Worm (Caenorhabditis elegans) whole organism, L2 larva: Measurements from ENCODE around the gene sru-37.

ENCODE experiments used
- C34F6.9 ChIP-seq: fragments of 150-350 bp; optimal IDR thresholded peaks from 2 replicates; lab custom pipeline; 2014; ENCODE audit warnings: missing biosample characterization, missing genetic modification characterization
- Y55F3AM.14 ChIP-seq: fragments of 200-800 bp; sonication (Bioruptor generic); optimal IDR thresholded peaks from 2 replicates; lab custom pipeline; 2018; ENCODE audit warnings: mild to moderate bottlenecking, missing genetic modification characterization, missing compliant biosample characterization
- ZK546.5 ChIP-seq: sonication (generic microtip); optimal IDR thresholded peaks from 2 replicates; lab custom pipeline; 2017; ENCODE audit warnings: missing biosample characterization, missing genetic modification characterization
- aly-2 ChIP-seq: fragments of 150-350 bp; optimal IDR thresholded peaks from 2 replicates; lab custom pipeline; 2014; ENCODE audit warnings: missing biosample characterization, missing genetic modification characterization
- ceh-16 ChIP-seq: fragments of 150-350 bp; optimal IDR thresholded peaks from 2 replicates; lab custom pipeline; 2014; ENCODE audit warnings: missing biosample characterization, missing genetic modification characterization
- ceh-82 ChIP-seq: fragments of 150-350 bp; optimal IDR thresholded peaks from 2 replicates; lab custom pipeline; 2014; ENCODE audit warnings: missing biosample characterization, missing genetic modification characterization
- crh-2 ChIP-seq: sonication (generic microtip); optimal IDR thresholded peaks from 2 replicates; lab custom pipeline; 2017; ENCODE audit warnings: missing biosample characterization, missing genetic modification characterization
- elt-1 ChIP-seq: fragments of 150-350 bp; optimal IDR thresholded peaks from 2 replicates; lab custom pipeline; 2014; ENCODE audit warnings: missing biosample characterization, missing genetic modification characterization
- elt-3 ChIP-seq: sonication (generic microtip); optimal IDR thresholded peaks from 2 replicates; lab custom pipeline; 2017; ENCODE audit warnings: missing biosample characterization, missing genetic modification characterization
- fos-1 ChIP-seq: fragments of 150-350 bp; optimal IDR thresholded peaks from 2 replicates; lab custom pipeline; 2014; ENCODE audit warnings: missing biosample characterization, missing genetic modification characterization
- lin-11 ChIP-seq: fragments of 150-350 bp; sonication (generic microtip); optimal IDR thresholded peaks from 2 replicates; lab custom pipeline; 2014; ENCODE audit warnings: missing biosample characterization, missing genetic modification characterization, inconsistent platforms, mixed read lengths
- lin-13 ChIP-seq: fragments of 150-350 bp; optimal IDR thresholded peaks from 2 replicates; lab custom pipeline; 2014; ENCODE audit warnings: missing biosample characterization, missing genetic modification reagents, missing genetic modification characterization
- lin-39 ChIP-seq: fragments of 150-350 bp; optimal IDR thresholded peaks from 2 replicates; lab custom pipeline; 2014; ENCODE audit warnings: missing biosample characterization, missing genetic modification reagents, missing genetic modification characterization
- mab-5 ChIP-seq: fragments of 150-350 bp; optimal IDR thresholded peaks from 2 replicates; lab custom pipeline; 2014; ENCODE audit warnings: missing biosample characterization, missing genetic modification characterization
- mbf-1 ChIP-seq: sonication (generic microtip); optimal IDR thresholded peaks from 2 replicates; lab custom pipeline; 2017; ENCODE audit warnings: missing biosample characterization, missing genetic modification characterization
- mdl-1 ChIP-seq, 2 experiments: fragments of 150-350 bp in 1 of 2; sonication (generic microtip) in 1 of 2; optimal IDR thresholded peaks; 2 replicates each; lab custom pipeline; 2017; ENCODE audit warnings: missing biosample characterization in 2 of 2, missing genetic modification characterization in 2 of 2
- nhr-10 ChIP-seq: sonication (generic microtip); optimal IDR thresholded peaks from 2 replicates; lab custom pipeline; 2017; ENCODE audit warnings: missing biosample characterization, missing genetic modification characterization
- nhr-12 ChIP-seq: fragments of 150-350 bp; optimal IDR thresholded peaks from 2 replicates; lab custom pipeline; 2014; ENCODE audit warnings: missing biosample characterization, missing genetic modification characterization
- nhr-21 ChIP-seq: fragments of 150-350 bp; optimal IDR thresholded peaks from 2 replicates; lab custom pipeline; 2014; ENCODE audit warnings: missing biosample characterization, missing genetic modification characterization
- nhr-23 ChIP-seq: fragments of 150-350 bp; optimal IDR thresholded peaks from 2 replicates; lab custom pipeline; 2014; ENCODE audit warnings: missing biosample characterization, missing genetic modification reagents, missing genetic modification characterization
- nhr-25 ChIP-seq: fragments of 150-350 bp; sonication (generic microtip); optimal IDR thresholded peaks from 3 replicates; lab custom pipeline; 2014; ENCODE audit warnings: missing biosample characterization, missing genetic modification characterization
- nhr-77 ChIP-seq: fragments of 150-350 bp; optimal IDR thresholded peaks from 2 replicates; lab custom pipeline; 2014; ENCODE audit warnings: missing biosample characterization, missing genetic modification characterization
- peb-1 ChIP-seq: fragments of 150-350 bp; optimal IDR thresholded peaks from 2 replicates; lab custom pipeline; 2014; ENCODE audit warnings: missing biosample characterization, missing genetic modification characterization
- sem-4 ChIP-seq: fragments of 150-350 bp; optimal IDR thresholded peaks from 2 replicates; lab custom pipeline; 2014; ENCODE audit warnings: missing biosample characterization, missing genetic modification reagents, missing genetic modification characterization
- skn-1 ChIP-seq: sonication (generic microtip); optimal IDR thresholded peaks from 2 replicates; lab custom pipeline; 2017; ENCODE audit warnings: missing biosample characterization, missing genetic modification characterization
- sma-9 ChIP-seq, 2 experiments: fragments of 150-350 bp in 1 of 2; sonication (generic microtip) in 1 of 2; optimal IDR thresholded peaks; 2 replicates each; lab custom pipeline; 2014 to 2016; ENCODE audit warnings: missing genetic modification characterization in 2 of 2, mild to moderate bottlenecking in 1 of 2, missing biosample characterization in 1 of 2, missing compliant biosample characterization in 1 of 2, missing genetic modification reagents in 1 of 2, moderate library complexity in 1 of 2
- snpc-4 ChIP-seq: fragments of 150-350 bp; optimal IDR thresholded peaks from 2 replicates; lab custom pipeline; 2014; ENCODE audit warnings: missing biosample characterization, missing genetic modification characterization
- unc-55 ChIP-seq: fragments of 150-350 bp; sonication (generic microtip); optimal IDR thresholded peaks from 3 replicates; lab custom pipeline; 2014; ENCODE audit warnings: missing biosample characterization, missing genetic modification reagents, missing genetic modification characterization
- unc-62 ChIP-seq: fragments of 150-350 bp; optimal IDR thresholded peaks from 2 replicates; lab custom pipeline; 2014; ENCODE audit warnings: missing biosample characterization, missing genetic modification reagents, missing genetic modification characterization
- zag-1 ChIP-seq: fragments of 150-350 bp; optimal IDR thresholded peaks from 2 replicates; lab custom pipeline; 2014; ENCODE audit warnings: missing biosample characterization, missing genetic modification characterization
- ztf-11 ChIP-seq: sonication (generic microtip); optimal IDR thresholded peaks from 2 replicates; lab custom pipeline; 2017; ENCODE audit warnings: missing biosample characterization, missing genetic modification characterization

Gene sru-37

DNA sequence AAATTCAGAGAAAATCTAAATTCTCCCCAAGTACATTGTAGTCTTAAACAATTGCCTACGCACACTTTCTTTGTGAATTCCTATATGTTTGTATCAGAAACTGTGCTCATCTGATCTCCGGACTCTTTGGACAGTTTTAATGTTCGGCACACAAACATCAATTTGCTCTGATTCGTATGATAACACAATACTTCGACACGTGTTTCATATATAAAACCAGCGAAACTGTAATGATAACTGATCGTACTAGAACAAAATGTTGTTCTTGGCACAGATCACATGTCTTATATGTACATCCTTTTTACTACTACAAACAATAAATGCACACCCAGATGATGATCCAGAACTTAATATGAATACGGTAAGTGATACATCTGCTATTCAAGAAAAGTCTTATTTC, 13.9 kb upstream of the sru-37 start, which contains the start of gene lipl-2:
Gene lipl-2, plus strand, starts transcription at position 236 of the 400 bp plus-strand sequence.
- no peak for TF ChIP-seq lin-13 (GFP tag; lab: Kevin White, UChicago)
- TF ChIP-seq nhr-12 (tag; lab: Kevin White, UChicago), result no peak
- peak; percentile 26 for TF ChIP-seq fos-1
- peak; percentile 31 for TF ChIP-seq sma-9 (GFP tag; optimal IDR thresholded peaks at IDR 0.05; lab: Kevin White, UChicago)
- no peak for TF ChIP-seq sma-9 (tag; optimal IDR thresholded peaks at IDR 0.05; lab: Kevin White, UChicago)
- no peak for TF ChIP-seq elt-1 (tag; lab: Kevin White, UChicago)
- peak; percentile 25 for TF ChIP-seq crh-2 (tag; lab: Kevin White, UChicago)
- TF ChIP-seq snpc-4, result no peak
- no peak for TF ChIP-seq C34F6.9 (tag; lab: Kevin White, UChicago)

DNA sequence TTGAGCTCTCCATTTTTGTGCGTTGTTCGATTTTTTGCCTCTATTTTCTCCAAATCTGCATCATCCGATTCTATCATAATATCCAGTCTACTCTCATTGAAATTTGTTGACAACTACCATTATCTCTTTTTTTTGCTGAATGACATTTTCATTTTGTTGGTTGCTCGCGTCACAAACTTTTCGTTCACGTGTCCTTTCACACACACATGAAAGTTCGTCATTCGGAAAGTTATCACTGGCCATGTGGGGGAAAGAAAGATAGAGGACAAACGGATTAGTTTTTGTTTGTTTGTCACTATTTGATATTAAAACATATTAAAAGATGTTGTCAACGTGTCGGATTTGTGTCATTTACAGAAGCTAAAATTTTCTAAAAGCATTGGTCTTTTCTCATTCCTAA, 10.3 kb upstream of the sru-37 start:
- TF ChIP-seq unc-55 (GFP tag; lab: Kevin White, UChicago) (no peak), nhr-77 (tag; lab: Kevin White, UChicago) (no peak), ceh-16 (tag; lab: Kevin White, UChicago) (no peak), sma-9 (GFP tag; optimal IDR thresholded peaks at IDR 0.05; lab: Kevin White, UChicago) (peak; percentile 9), sma-9 (tag; optimal IDR thresholded peaks at IDR 0.05; lab: Kevin White, UChicago) (no peak), skn-1 (tag; lab: Kevin White, UChicago) (no peak)

DNA sequence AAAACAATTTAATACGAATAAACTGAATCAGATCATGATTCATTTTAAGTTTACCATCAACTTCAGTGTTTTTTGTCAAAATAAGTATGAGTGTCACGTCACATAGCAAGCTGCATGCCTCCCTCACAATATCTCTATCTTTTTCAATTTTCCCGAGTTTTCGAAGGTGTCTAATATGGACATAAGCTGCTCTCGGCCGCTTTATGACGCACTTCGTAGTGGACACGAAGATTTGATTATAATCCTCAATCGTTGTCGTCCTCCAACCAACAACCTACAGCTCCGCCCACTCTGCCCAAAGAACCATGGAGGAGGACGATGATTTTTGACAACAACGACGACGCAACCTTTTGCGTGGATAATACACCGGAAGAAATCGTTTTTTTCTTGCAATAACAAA, 9.3 kb upstream of the sru-37 start:
- TF ChIP-seq lin-11 (tag; lab: Kevin White, UChicago), result peak; percentile 20
- TF ChIP-seq nhr-77 (tag; lab: Kevin White, UChicago), result no peak

DNA sequence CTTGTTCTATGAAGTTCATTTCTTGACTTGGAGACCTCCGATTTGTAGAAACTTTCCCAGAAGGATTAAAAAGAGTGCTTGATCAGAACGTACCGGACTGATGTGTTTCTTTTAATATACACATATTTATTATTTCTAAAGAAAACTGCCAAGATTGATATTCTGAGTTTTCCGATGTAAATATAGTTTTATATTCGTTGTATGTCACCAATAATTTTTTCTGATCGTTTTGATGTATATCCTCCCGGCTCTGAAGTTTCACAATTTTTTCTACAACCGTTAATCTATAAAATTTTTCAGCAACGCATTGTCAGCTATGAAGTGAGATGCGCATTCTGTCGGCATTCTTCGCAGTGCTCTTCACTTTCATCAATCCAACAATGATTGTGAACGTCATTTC, 8.7 kb upstream of the sru-37 start, which contains the start of gene F46B6.9:
Gene F46B6.9, plus strand, starts transcription at position 301 of the 400 bp plus-strand sequence.
- no peak for TF ChIP-seq mbf-1 (tag; lab: Kevin White, UChicago)
- TF ChIP-seq aly-2, result no peak
- TF ChIP-seq nhr-25 (tag; lab: Kevin White, UChicago), result no peak
- no peak for TF ChIP-seq mdl-1 (tag; optimal IDR thresholded peaks at IDR 0.05; lab: Kevin White, UChicago)
- no peak for TF ChIP-seq mab-5 (tag; lab: Kevin White, UChicago)
- no peak for TF ChIP-seq nhr-10 (tag; lab: Kevin White, UChicago)
- no peak for TF ChIP-seq skn-1 (tag; lab: Kevin White, UChicago)
- TF ChIP-seq ZK546.5 (tag; lab: Kevin White, UChicago), result no peak
- no peak for TF ChIP-seq elt-1 (tag; lab: Kevin White, UChicago)
- no peak for TF ChIP-seq nhr-77 (tag; lab: Kevin White, UChicago)
- TF ChIP-seq zag-1 (tag; lab: Kevin White, UChicago), result no peak
- no peak for TF ChIP-seq sem-4 (tag; lab: Kevin White, UChicago)
- no peak for TF ChIP-seq lin-39

DNA sequence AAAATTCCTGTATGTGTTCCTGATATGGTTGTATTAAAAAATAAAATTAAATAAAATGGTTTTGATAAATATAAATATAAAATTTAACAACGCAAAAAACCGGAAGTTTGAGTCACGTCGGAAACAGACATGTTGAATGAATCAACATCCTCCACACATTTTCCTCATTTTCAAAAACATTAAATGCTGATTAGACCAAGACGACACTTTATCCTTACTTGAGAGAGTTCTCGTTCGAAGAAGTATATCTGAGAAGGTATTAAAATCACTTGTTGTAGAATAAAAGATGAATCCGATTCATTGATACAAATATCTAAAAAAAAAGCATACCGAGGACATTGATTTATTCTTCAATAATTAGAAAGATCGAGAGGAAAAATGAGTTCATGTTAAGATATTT, 7.0 kb upstream of the sru-37 start:
- no peak for TF ChIP-seq aly-2

DNA sequence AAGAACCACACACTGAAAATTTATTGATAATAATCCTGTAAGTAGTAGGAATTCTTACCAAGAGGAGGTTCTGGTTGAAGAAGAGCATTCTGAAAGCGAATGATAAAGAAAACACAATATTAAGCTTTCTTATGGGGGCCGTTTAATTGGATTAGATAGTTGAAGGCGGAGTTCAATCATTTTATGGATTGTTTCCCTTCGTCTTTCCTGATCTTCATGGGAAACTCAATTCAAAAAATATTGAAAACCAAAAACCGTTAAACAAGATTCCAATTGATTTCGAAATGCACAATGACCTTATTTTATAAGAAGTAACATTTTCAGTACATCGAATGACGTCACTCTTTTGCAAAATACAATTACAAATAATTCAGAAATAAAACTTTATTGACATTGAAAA, 6.2 kb upstream of the sru-37 start, which contains the start of gene F46B6.13:
Gene F46B6.13, minus strand, starts transcription at position 101 of the 400 bp plus-strand sequence.
- TF ChIP-seq ztf-11 (tag; lab: Kevin White, UChicago) (no peak), skn-1 (tag; lab: Kevin White, UChicago) (no peak), nhr-25 (tag; lab: Kevin White, UChicago) (no peak), nhr-21 (tag; lab: Kevin White, UChicago) (no peak), Y55F3AM.14 (GFP tag; lab: Kevin White, UChicago) (no peak), ceh-82 (no peak), nhr-77 (tag; lab: Kevin White, UChicago) (no peak), mdl-1 (tag; optimal IDR thresholded peaks at IDR 0.05; lab: Kevin White, UChicago) (no peak), lin-39 (no peak), elt-3 (no peak), lin-11 (tag; lab: Kevin White, UChicago) (no peak)

DNA sequence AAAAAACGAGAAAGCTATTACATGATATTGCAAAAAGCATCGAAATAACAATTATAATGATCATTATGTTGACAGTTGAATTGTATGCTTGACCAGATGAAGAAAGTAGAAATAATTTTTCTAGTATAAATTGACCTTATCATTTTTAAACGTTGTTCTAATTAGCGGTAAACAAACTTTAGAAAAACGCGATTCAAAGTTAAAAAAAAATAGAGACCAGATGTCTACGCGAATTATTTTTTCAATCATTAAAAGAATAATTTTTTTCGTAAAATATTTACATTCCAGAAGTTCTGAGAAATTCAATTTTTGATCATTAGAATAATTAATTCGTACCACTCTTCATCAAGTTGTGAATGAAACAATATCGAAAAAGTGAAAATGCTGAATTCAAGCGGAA, 3.3 kb upstream of the sru-37 start, which contains the start of gene F46B6.10:
Gene F46B6.10, minus strand, starts transcription at position 101 of the 400 bp plus-strand sequence.
- no peak for TF ChIP-seq nhr-21 (tag; lab: Kevin White, UChicago)
- TF ChIP-seq peb-1 (tag; lab: Kevin White, UChicago), result no peak
- no peak for TF ChIP-seq elt-3
- TF ChIP-seq mdl-1 (tag; optimal IDR thresholded peaks at IDR 0.05; lab: Kevin White, UChicago), result no peak
- no peak for TF ChIP-seq ZK546.5 (tag; lab: Kevin White, UChicago)
- no peak for TF ChIP-seq nhr-12 (tag; lab: Kevin White, UChicago)
- TF ChIP-seq aly-2, result no peak
- TF ChIP-seq nhr-23 (tag; lab: Kevin White, UChicago), result no peak
- no peak for TF ChIP-seq mab-5 (tag; lab: Kevin White, UChicago)
- TF ChIP-seq unc-62 (GFP tag; lab: Kevin White, UChicago), result no peak
- no peak for TF ChIP-seq C34F6.9 (tag; lab: Kevin White, UChicago)
